Worm (Caenorhabditis elegans): ENCODE results near the gene F44G3.7.

The F44G3.7 gene

DNA sequence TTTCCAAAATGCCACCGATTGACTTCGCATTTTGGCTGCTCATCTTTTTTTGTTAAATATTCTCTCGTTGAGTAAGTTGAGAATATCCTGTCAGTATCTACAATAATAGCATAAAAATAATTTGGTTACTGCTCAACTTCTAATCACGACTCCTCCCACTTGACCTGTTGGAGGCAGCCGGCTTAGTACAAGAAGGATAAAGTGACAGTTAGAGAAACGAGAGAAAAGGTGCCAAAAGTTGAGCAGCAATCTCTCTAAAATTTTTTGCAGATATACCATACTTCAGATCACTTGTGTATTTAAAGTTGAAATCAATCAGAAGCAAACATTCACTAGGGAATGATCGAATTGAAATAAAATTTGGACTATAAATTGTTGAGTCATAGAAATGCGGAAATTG is 12.2 kb downstream of the F44G3.7 start, which contains the start of gene nhr-111:
nhr-111 (minus strand) TSS at position 101 of the 400 bp plus-strand sequence.
- no peak for TF ChIP-seq him-1 (tag; optimal IDR thresholded peaks at IDR 0.05)
- TF ChIP-seq hmg-20 (GFP tag; IDR thresholded peaks at IDR 0.05), result no peak
- no peak for TF ChIP-seq Y95B8A.8 (GFP tag; IDR thresholded peaks at IDR 0.05)
- no peak for TF ChIP-seq snpc-1.1 (tag; optimal IDR thresholded peaks at IDR 0.05; ENCODE audit: insufficient read depth)
- TF ChIP-seq ama-1 (optimal IDR thresholded peaks at IDR 0.05), result no peak
- TF ChIP-seq ama-1 (GFP tag; optimal IDR thresholded peaks at IDR 0.05), result no peak
- no peak for TF ChIP-seq F49E8.2 (tag; optimal IDR thresholded peaks at IDR 0.05; ENCODE audit: insufficient read depth)
- TF ChIP-seq zim-3 (tag; optimal IDR thresholded peaks at IDR 0.05), result no peak
- TF ChIP-seq ZK185.1 (tag; optimal IDR thresholded peaks at IDR 0.05; ENCODE audit: poor library complexity, severe bottlenecking), result no peak
- no peak for TF ChIP-seq bed-1 (GFP tag; IDR thresholded peaks at IDR 0.05)
- TF ChIP-seq snpc-4 (GFP tag; optimal IDR thresholded peaks at IDR 0.05), result no peak
- no peak for TF ChIP-seq snpc-4 (tag; optimal IDR thresholded peaks at IDR 0.05)
- TF ChIP-seq ceh-79 (tag; optimal IDR thresholded peaks at IDR 0.05), result no peak
- no peak for TF ChIP-seq F37B4.10 (GFP tag; IDR thresholded peaks at IDR 0.05)
- TF ChIP-seq egrh-3 (GFP tag; IDR thresholded peaks at IDR 0.05), result no peak
- no peak for TF ChIP-seq xnd-1 (tag; optimal IDR thresholded peaks at IDR 0.05)
- TF ChIP-seq nhr-27 (tag; optimal IDR thresholded peaks at IDR 0.05), result no peak
- no peak for TF ChIP-seq ceh-40 (GFP tag; IDR thresholded peaks at IDR 0.05)
- TF ChIP-seq ceh-58 (GFP tag; IDR thresholded peaks at IDR 0.05), result no peak
- no peak for TF ChIP-seq F52B5.7 (tag; optimal IDR thresholded peaks at IDR 0.05)
- TF ChIP-seq ztf-26 (tag; optimal IDR thresholded peaks at IDR 0.05), result no peak
- no peak for TF ChIP-seq ztf-22 (GFP tag; optimal IDR thresholded peaks at IDR 0.05)

DNA sequence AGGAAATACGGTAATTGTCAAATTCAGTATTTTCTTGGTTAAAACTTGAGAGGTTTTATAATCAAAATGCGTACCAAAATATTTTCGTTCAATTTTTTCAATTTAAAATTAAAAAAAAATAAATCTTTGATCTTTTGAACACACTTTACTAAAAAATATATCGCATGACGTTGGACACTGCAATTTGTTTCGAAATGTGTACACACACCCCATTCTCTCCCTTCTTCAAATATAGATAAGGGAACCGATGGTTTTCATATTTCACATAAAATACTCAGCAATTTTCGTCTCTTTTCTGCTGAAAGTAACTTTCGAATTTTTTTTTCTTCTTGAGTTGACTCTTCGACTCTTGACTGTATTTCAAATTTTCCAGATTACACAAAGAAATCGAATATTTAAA is 15.5 kb downstream of the F44G3.7 start:
- no peak for TF ChIP-seq F52B5.7 (tag; optimal IDR thresholded peaks at IDR 0.05)
- TF ChIP-seq K11D2.4 (GFP tag; IDR thresholded peaks at IDR 0.05), result no peak
- TF ChIP-seq C17E4.6 (GFP tag; IDR thresholded peaks at IDR 0.05), result no peak
- no peak for TF ChIP-seq ztf-25 (GFP tag; IDR thresholded peaks at IDR 0.05)
- TF ChIP-seq cebp-1 (GFP tag; IDR thresholded peaks at IDR 0.05), result no peak
- TF ChIP-seq cebp-1 (tag; optimal IDR thresholded peaks at IDR 0.05), result peak; percentile 5
- no peak for TF ChIP-seq cebp-2 (GFP tag; IDR thresholded peaks at IDR 0.05)

DNA sequence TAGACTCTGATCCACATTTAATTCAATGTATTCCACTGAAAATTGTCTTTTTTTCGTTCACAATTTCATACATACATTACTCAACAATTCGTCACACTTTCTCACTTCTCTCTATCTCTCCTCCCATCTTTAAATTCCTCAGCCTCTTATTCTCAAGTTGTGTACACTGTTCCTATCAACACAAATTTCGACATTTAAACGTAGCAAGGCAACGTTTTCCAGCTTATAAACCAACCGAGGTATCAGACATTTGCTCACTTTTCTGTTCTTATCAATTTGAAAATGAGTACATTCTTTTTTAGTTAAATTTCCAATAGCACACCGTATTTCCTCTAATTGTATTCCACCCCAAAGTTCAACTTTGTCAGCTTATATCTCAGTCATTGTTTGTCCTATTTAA is 16.0 kb downstream of the F44G3.7 start, which contains the start of gene skr-3:
skr-3 (plus strand) TSS at position 163 of the 400 bp plus-strand sequence.
- TF ChIP-seq aptf-3 (GFP tag; IDR thresholded peaks at IDR 0.05), result no peak
- no peak for TF ChIP-seq unc-130 (GFP tag; optimal IDR thresholded peaks at IDR 0.05)
- peak; percentile 23 for TF ChIP-seq nhr-80 (tag; optimal IDR thresholded peaks at IDR 0.05)
- no peak for TF ChIP-seq nfya-1 (tag; optimal IDR thresholded peaks at IDR 0.05; ENCODE audit: borderline replicate concordance, insufficient read depth)

DNA sequence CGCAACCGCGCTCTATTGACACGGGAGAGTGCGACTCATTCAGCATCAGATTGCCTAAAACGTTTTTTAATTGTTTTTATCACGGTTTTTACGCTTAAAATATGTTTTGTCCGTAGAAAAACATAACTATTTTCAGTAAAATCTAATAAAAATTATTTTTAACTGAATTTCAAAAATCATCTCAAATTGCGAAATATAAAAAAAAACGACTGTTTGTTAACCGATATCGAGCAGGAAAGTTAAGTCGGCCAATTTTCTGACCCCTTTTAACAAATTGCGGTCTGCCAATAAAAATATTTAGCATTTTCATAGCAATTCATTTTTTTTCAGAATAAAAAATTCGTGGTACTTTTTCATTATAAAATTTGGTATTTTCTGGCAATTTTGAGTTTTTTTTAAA is 16.4 kb downstream of the F44G3.7 start:
- TF ChIP-seq cebp-1 (GFP tag; IDR thresholded peaks at IDR 0.05), result no peak
- peak; percentile 86 for TF ChIP-seq cebp-1 (tag; optimal IDR thresholded peaks at IDR 0.05)
- TF ChIP-seq ccch-3 (GFP tag; optimal IDR thresholded peaks at IDR 0.05), result no peak

DNA sequence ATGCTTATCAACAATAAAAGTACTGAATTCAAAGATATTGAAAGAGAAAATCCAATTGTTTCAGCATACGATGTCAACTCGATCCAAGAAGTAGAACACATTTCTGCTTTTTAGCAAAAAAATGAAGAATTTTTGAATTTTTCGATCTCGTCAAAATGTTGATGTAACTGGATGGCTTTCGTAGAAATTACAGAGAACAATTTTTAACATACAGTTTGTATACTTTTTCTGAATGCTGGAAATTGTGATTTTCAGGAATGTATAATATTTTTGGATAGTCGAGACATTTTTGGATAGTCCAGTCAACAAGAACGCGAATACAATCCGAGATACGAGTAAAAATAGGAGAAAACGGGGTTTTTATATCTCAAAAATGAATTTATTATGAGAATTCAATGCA is 18.3 kb downstream of the F44G3.7 start, which contains the start of gene str-103:
str-103 (minus strand) TSS at position 101 of the 400 bp plus-strand sequence.
- TF ChIP-seq bed-2 (GFP tag; IDR thresholded peaks at IDR 0.05), result no peak
- no peak for TF ChIP-seq ama-1 (optimal IDR thresholded peaks at IDR 0.05)
- TF ChIP-seq ama-1 (GFP tag; optimal IDR thresholded peaks at IDR 0.05), result no peak
- TF ChIP-seq F39B2.1 (GFP tag; IDR thresholded peaks at IDR 0.05), result no peak
- TF ChIP-seq K11D2.4 (GFP tag; IDR thresholded peaks at IDR 0.05), result no peak
- no peak for TF ChIP-seq ceh-79 (tag; optimal IDR thresholded peaks at IDR 0.05)
- TF ChIP-seq tlf-1 (GFP tag; optimal IDR thresholded peaks at IDR 0.05), result no peak
- no peak for TF ChIP-seq tbx-9 (tag; optimal IDR thresholded peaks at IDR 0.05; ENCODE audit: borderline replicate concordance)
- TF ChIP-seq B0019.2 (GFP tag; conservative IDR thresholded peaks at IDR 0.05), result no peak
- TF ChIP-seq B0261.1 (tag; optimal IDR thresholded peaks at IDR 0.05), result no peak
- TF ChIP-seq ztf-25 (GFP tag; IDR thresholded peaks at IDR 0.05), result no peak
- no peak for TF ChIP-seq lin-54 (GFP tag; optimal IDR thresholded peaks at IDR 0.05)
- TF ChIP-seq zim-3 (tag; optimal IDR thresholded peaks at IDR 0.05), result no peak
- TF ChIP-seq B0035.1 (tag; optimal IDR thresholded peaks at IDR 0.05), result no peak
- TF ChIP-seq nhr-120 (GFP tag; IDR thresholded peaks at IDR 0.05), result no peak
- TF ChIP-seq ztf-18 (tag; optimal IDR thresholded peaks at IDR 0.05), result no peak
- TF ChIP-seq snpc-3.4 (tag; optimal IDR thresholded peaks at IDR 0.05), result no peak
